Worm (Caenorhabditis elegans): ENCODE data around the gene T05A10.6.

The T05A10.6 gene

ce11 chrX:10770988-10771496 is 23.5 kb downstream of the T05A10.6 start (continued):
- no peak for TF ChIP-seq ztf-16 (tag; optimal IDR thresholded peaks at IDR 0.05)
- TF ChIP-seq ceh-6 (GFP tag; optimal IDR thresholded peaks at IDR 0.05): no peak
- TF ChIP-seq ahr-1 (tag; optimal IDR thresholded peaks at IDR 0.05): no peak
- no peak for TF ChIP-seq unc-3 (GFP tag; conservative IDR thresholded peaks at IDR 0.05)
- no peak for TF ChIP-seq unc-3 (tag; optimal IDR thresholded peaks at IDR 0.05)
- no peak for TF ChIP-seq ceh-48 (tag; optimal IDR thresholded peaks at IDR 0.05)
- TF ChIP-seq T23F11.4 (GFP tag; optimal IDR thresholded peaks at IDR 0.05): no peak
- TF ChIP-seq nhr-11 (tag; optimal IDR thresholded peaks at IDR 0.05): no peak
- TF ChIP-seq F13H6.1 (tag; optimal IDR thresholded peaks at IDR 0.05): peak; percentile 82
- no peak for TF ChIP-seq che-1 (tag; optimal IDR thresholded peaks at IDR 0.05)
- peak; percentile 57 for TF ChIP-seq hlh-30 (tag; optimal IDR thresholded peaks at IDR 0.05; ENCODE audit: insufficient read depth)
- no peak for TF ChIP-seq pha-2 (tag; optimal IDR thresholded peaks at IDR 0.05)
- TF ChIP-seq hlh-15 (tag; optimal IDR thresholded peaks at IDR 0.05): no peak
- peak; percentile 72 for TF ChIP-seq unc-55 (GFP tag; optimal IDR thresholded peaks at IDR 0.05)
- no peak for TF ChIP-seq odd-2 (tag; optimal IDR thresholded peaks at IDR 0.05)
- TF ChIP-seq dve-1 (tag; optimal IDR thresholded peaks at IDR 0.05): no peak
- TF ChIP-seq madf-2 (tag; optimal IDR thresholded peaks at IDR 0.05): no peak
- no peak for TF ChIP-seq elt-2 (tag; optimal IDR thresholded peaks at IDR 0.05)

- TF ChIP-seq nfya-1 (tag; optimal IDR thresholded peaks at IDR 0.05) (peak; percentile 3), ceh-19 (GFP tag; optimal IDR thresholded peaks at IDR 0.05) (no peak), ceh-34 (tag; optimal IDR thresholded peaks at IDR 0.05) (peak; percentile 84), ceh-9 (tag; optimal IDR thresholded peaks at IDR 0.05) (no peak)
Observed at ce11 chrX:10769959-10770358, 24.6 kb downstream of the T05A10.6 start.

- TF ChIP-seq ceh-24 (tag; optimal IDR thresholded peaks at IDR 0.05): no peak
- no peak for TF ChIP-seq sox-2 (GFP tag; IDR thresholded peaks at IDR 0.05)
- no peak for TF ChIP-seq pag-3 (tag; optimal IDR thresholded peaks at IDR 0.05; ENCODE audit: borderline replicate concordance)
- no peak for TF ChIP-seq sox-4 (tag; optimal IDR thresholded peaks at IDR 0.05)
- no peak for TF ChIP-seq gmeb-2 (tag; optimal IDR thresholded peaks at IDR 0.05)
- no peak for TF ChIP-seq syd-9 (tag; optimal IDR thresholded peaks at IDR 0.05)
- TF ChIP-seq pros-1 (tag; optimal IDR thresholded peaks at IDR 0.05): no peak
- TF ChIP-seq ahr-1 (tag; optimal IDR thresholded peaks at IDR 0.05): no peak
- no peak for TF ChIP-seq ama-1 (optimal IDR thresholded peaks at IDR 0.05)
- no peak for TF ChIP-seq madf-2 (tag; optimal IDR thresholded peaks at IDR 0.05)
- TF ChIP-seq mec-3 (tag; optimal IDR thresholded peaks at IDR 0.05; ENCODE audit: borderline replicate concordance): no peak
Observed at ce11 chrX:10769232-10769738, 25.3 kb downstream of the T05A10.6 start, which contains the start of gene sma-9. Gene sma-9, plus strand, starts transcription at chrX:10769282.

- no peak for TF ChIP-seq gmeb-2 (tag; optimal IDR thresholded peaks at IDR 0.05)
- TF ChIP-seq ceh-48 (tag; optimal IDR thresholded peaks at IDR 0.05): no peak
- no peak for TF ChIP-seq T23F11.4 (GFP tag; optimal IDR thresholded peaks at IDR 0.05)
- TF ChIP-seq ahr-1 (tag; optimal IDR thresholded peaks at IDR 0.05): no peak
- TF ChIP-seq hlh-8 (tag; optimal IDR thresholded peaks at IDR 0.05): no peak
- TF ChIP-seq sox-2 (GFP tag; IDR thresholded peaks at IDR 0.05): no peak
- no peak for TF ChIP-seq ama-1 (optimal IDR thresholded peaks at IDR 0.05)
- no peak for TF ChIP-seq pat-9 (tag; optimal IDR thresholded peaks at IDR 0.05)
- TF ChIP-seq ceh-2 (tag; optimal IDR thresholded peaks at IDR 0.05): no peak
- TF ChIP-seq unc-55 (GFP tag; optimal IDR thresholded peaks at IDR 0.05): no peak
- TF ChIP-seq nfya-1 (tag; optimal IDR thresholded peaks at IDR 0.05): no peak
- no peak for TF ChIP-seq ceh-9 (tag; optimal IDR thresholded peaks at IDR 0.05)
- TF ChIP-seq ttx-3 (tag; optimal IDR thresholded peaks at IDR 0.05): no peak
- TF ChIP-seq lim-6 (tag; optimal IDR thresholded peaks at IDR 0.05): no peak
- TF ChIP-seq ceh-14 (tag; optimal IDR thresholded peaks at IDR 0.05): no peak
- no peak for TF ChIP-seq unc-86 (tag; optimal IDR thresholded peaks at IDR 0.05)
- TF ChIP-seq ceh-45 (GFP tag; IDR thresholded peaks at IDR 0.05): no peak
- TF ChIP-seq mec-3 (tag; optimal IDR thresholded peaks at IDR 0.05; ENCODE audit: borderline replicate concordance): no peak
Observed at ce11 chrX:10768289-10769153, 26.0 kb downstream of the T05A10.6 start.

All from whole organism, late embryonic.